Fruit fly (Drosophila melanogaster) whole organism, embryonic: ENCODE data around the gene Cpr78Ca.

Experiments
- Abd-B ChIP-seq: fragments of 200-800 bp; sonication (Bioruptor generic); optimal IDR thresholded peaks from 2 replicates; lab custom pipeline; 2018; ENCODE audit warnings: missing biosample characterization, mild to moderate bottlenecking, missing genetic modification characterization, moderate library complexity
- CG11085 ChIP-seq: fragments of 200-800 bp; sonication (Bioruptor generic); IDR thresholded peaks from 2 replicates; pipeline ENCODE4 v1.3.6; 2022; ENCODE audit warnings: missing biosample characterization, missing genetic modification characterization
- CG11456 ChIP-seq: fragments of 200-800 bp; sonication (Bioruptor generic); IDR thresholded peaks from 3 replicates; pipeline ENCODE4 v1.3.6; 2022; ENCODE audit warnings: missing biosample characterization, missing genetic modification characterization
- CG14710 ChIP-seq: fragments of 200-800 bp; sonication (Bioruptor generic); optimal IDR thresholded peaks from 3 replicates; lab custom pipeline; 2019; ENCODE audit warnings: missing biosample characterization, mild to moderate bottlenecking, missing genetic modification characterization, moderate library complexity
- CG15601 ChIP-seq: fragments of 200-800 bp; sonication (Bioruptor generic); optimal IDR thresholded peaks from 3 replicates; lab custom pipeline; 2019; ENCODE audit warnings: missing biosample characterization, mild to moderate bottlenecking, missing genetic modification characterization, moderate library complexity
- CG16779 ChIP-seq: fragments of 200-800 bp; sonication (Bioruptor generic); IDR thresholded peaks from 2 replicates; pipeline ENCODE4 v1.3.6; 2022; ENCODE audit warnings: missing biosample characterization, missing genetic modification characterization
- CG16815 ChIP-seq: fragments of 200-800 bp; sonication (Bioruptor generic); optimal IDR thresholded peaks from 3 replicates; lab custom pipeline; 2017; ENCODE audit warnings: missing biosample characterization, mild to moderate bottlenecking, missing genetic modification characterization
- CG16863 ChIP-seq: fragments of 200-800 bp; sonication (Bioruptor generic); optimal IDR thresholded peaks from 3 replicates; lab custom pipeline; 2016; ENCODE audit warnings: missing biosample characterization, missing genetic modification characterization
- CG17186 ChIP-seq: fragments of 200-800 bp; sonication (Bioruptor generic); optimal IDR thresholded peaks from 3 replicates; lab custom pipeline; 2017; ENCODE audit warnings: missing biosample characterization, missing genetic modification reagents, missing genetic modification characterization
- CG17568 ChIP-seq: fragments of 200-800 bp; sonication (Bioruptor generic); optimal IDR thresholded peaks from 2 replicates; lab custom pipeline; 2018; ENCODE audit warnings: missing biosample characterization, mild to moderate bottlenecking, missing genetic modification characterization, moderate library complexity
- CG18619 ChIP-seq: fragments of 200-800 bp; sonication (Bioruptor generic); optimal IDR thresholded peaks from 3 replicates; lab custom pipeline; 2017; ENCODE audit warnings: missing biosample characterization, mild to moderate bottlenecking, missing genetic modification characterization
- CG3407 ChIP-seq: fragments of 200-800 bp; sonication (Bioruptor generic); optimal IDR thresholded peaks from 2 replicates; lab custom pipeline; 2018; ENCODE audit warnings: missing biosample characterization, mild to moderate bottlenecking, missing genetic modification characterization
- CG7271 ChIP-seq: fragments of 200-800 bp; sonication (Bioruptor generic); optimal IDR thresholded peaks from 2 replicates; lab custom pipeline; 2018; ENCODE audit warnings: missing biosample characterization, mild to moderate bottlenecking, missing genetic modification characterization, moderate library complexity
- CG8388 ChIP-seq: fragments of 200-800 bp; sonication (Bioruptor generic); optimal IDR thresholded peaks from 2 replicates; lab custom pipeline; 2019; ENCODE audit warnings: missing biosample characterization, mild to moderate bottlenecking, missing genetic modification characterization, moderate library complexity
- Deaf1 ChIP-seq: fragments of 200-800 bp; optimal IDR thresholded peaks from 3 replicates; lab custom pipeline; 2019; ENCODE audit warnings: missing biosample characterization, mild to moderate bottlenecking, missing genetic modification characterization, moderate library complexity
- Dfd ChIP-seq, 2 experiments: fragments of >200 bp; optimal IDR thresholded peaks; 2 replicates each; lab custom pipeline; 2017; ENCODE audit warnings: missing biosample characterization in 2 of 2, missing genetic modification characterization in 2 of 2
- Dip3 ChIP-seq: fragments of 200-800 bp; sonication (Bioruptor generic); optimal IDR thresholded peaks from 3 replicates; lab custom pipeline; 2016; ENCODE audit warnings: missing biosample characterization, missing genetic modification characterization
- Doc3 ChIP-seq: fragments of 200-800 bp; sonication (Bioruptor generic); IDR thresholded peaks from 3 replicates; pipeline ENCODE4 v1.3.6; 2022; ENCODE audit warnings: missing biosample characterization, missing genetic modification characterization; ENCODE audit not compliant: partially characterized antibody
- Ets65A ChIP-seq: fragments of 200-800 bp; sonication (Bioruptor generic); peaks from one replicate; lab custom pipeline; 2016; ENCODE audit warnings: missing biosample characterization, missing genetic modification characterization
- GATAe ChIP-seq: fragments of 200-800 bp; sonication (Bioruptor generic); conservative IDR thresholded peaks from 2 replicates; pipeline ENCODE4 v1.3.6; 2022; ENCODE audit warnings: missing biosample characterization, missing genetic modification characterization
- Hey ChIP-seq: fragments of 200-800 bp; sonication (Bioruptor generic); optimal IDR thresholded peaks from 3 replicates; lab custom pipeline; 2018; ENCODE audit warnings: missing biosample characterization, mild to moderate bottlenecking, missing genetic modification characterization
- Pdp1 ChIP-seq, 2 experiments: fragments of 200-800 bp; sonication (Bioruptor generic); optimal IDR thresholded peaks; 3 replicates each; lab custom pipeline; 2016; ENCODE audit warnings: missing biosample characterization in 2 of 2, missing genetic modification characterization in 2 of 2, mild to moderate bottlenecking in 1 of 2, moderate library complexity in 1 of 2
- Rfx ChIP-seq: fragments of 200-800 bp; sonication (Bioruptor generic); IDR thresholded peaks from 2 replicates; pipeline ENCODE4 v1.3.6; 2022; ENCODE audit warnings: missing biosample characterization, missing genetic modification characterization
- amos ChIP-seq: fragments of 200-800 bp; sonication (Bioruptor generic); IDR thresholded peaks from 2 replicates; pipeline ENCODE4 v1.3.6; 2022; ENCODE audit warnings: missing biosample characterization, missing genetic modification characterization; ENCODE audit not compliant: partially characterized antibody
- ara ChIP-seq: fragments of 200-800 bp; sonication (Bioruptor generic); IDR thresholded peaks from 2 replicates; pipeline ENCODE4 v1.3.6; 2022; ENCODE audit warnings: missing biosample characterization, missing genetic modification characterization
- ash1 ChIP-seq: fragments of 200-800 bp; sonication (Bioruptor generic); optimal IDR thresholded peaks from 2 replicates; lab custom pipeline; 2018; ENCODE audit warnings: missing biosample characterization, mild to moderate bottlenecking, missing genetic modification characterization
- bowl ChIP-seq: fragments of 200-800 bp; sonication (Bioruptor generic); IDR thresholded peaks from 2 replicates; pipeline ENCODE4 v1.3.6; 2022; ENCODE audit warnings: missing biosample characterization, missing genetic modification characterization
- croc ChIP-seq: fragments of 200-800 bp; sonication (Bioruptor generic); conservative IDR thresholded peaks from 3 replicates; pipeline ENCODE4 v1.3.6; 2022; ENCODE audit warnings: missing biosample characterization, missing genetic modification characterization
- ems ChIP-seq: fragments of 200-800 bp; sonication (Bioruptor generic); optimal IDR thresholded peaks from 3 replicates; lab custom pipeline; 2016; ENCODE audit warnings: missing biosample characterization, missing genetic modification characterization
- exex ChIP-seq: fragments of 200-800 bp; sonication (Bioruptor generic); optimal IDR thresholded peaks from 4 replicates; lab custom pipeline; 2018; ENCODE audit warnings: missing biosample characterization, mild to moderate bottlenecking, missing genetic modification characterization, moderate library complexity
- gcm2 ChIP-seq: fragments of 200-800 bp; sonication (Bioruptor generic); optimal IDR thresholded peaks from 2 replicates; lab custom pipeline; 2016; ENCODE audit warnings: missing biosample characterization, missing genetic modification characterization
- grn ChIP-seq: fragments of 200-800 bp; sonication (Bioruptor generic); optimal IDR thresholded peaks from 3 replicates; lab custom pipeline; 2017; ENCODE audit warnings: missing biosample characterization, missing genetic modification characterization
- her ChIP-seq: fragments of 200-800 bp; sonication (Bioruptor generic); optimal IDR thresholded peaks from 2 replicates; lab custom pipeline; 2016; ENCODE audit warnings: missing biosample characterization, missing genetic modification characterization
- lbe ChIP-seq: fragments of 200-800 bp; sonication (Bioruptor generic); optimal IDR thresholded peaks from 2 replicates; lab custom pipeline; 2016; ENCODE audit warnings: missing biosample characterization, mild to moderate bottlenecking, missing genetic modification characterization
- mam ChIP-seq: fragments of 200-800 bp; sonication (Bioruptor generic); optimal IDR thresholded peaks from 3 replicates; lab custom pipeline; 2016; ENCODE audit warnings: missing biosample characterization, missing genetic modification characterization
- mirr ChIP-seq: fragments of 200-800 bp; sonication (Bioruptor generic); optimal IDR thresholded peaks from 3 replicates; lab custom pipeline; 2018; ENCODE audit warnings: missing biosample characterization, mild to moderate bottlenecking, missing genetic modification characterization
- pan ChIP-seq, 4 experiments: fragments of >200 bp in 3 of 4; fragments of 200-800 bp in 1 of 4; sonication (Bioruptor generic) in 1 of 4; optimal IDR thresholded peaks in 3 of 4; IDR thresholded peaks in 1 of 4; 2 replicates each; pipeline versions ENCODE4 v1.3.6 to Lab custom; 2017 to 2022; ENCODE audit warnings: missing biosample characterization in 2 of 4, missing genetic modification characterization in 2 of 4, mixed read lengths in 1 of 4
- pros ChIP-seq: fragments of 200-800 bp; sonication (Bioruptor generic); optimal IDR thresholded peaks from 3 replicates; lab custom pipeline; 2019; ENCODE audit warnings: missing biosample characterization, mild to moderate bottlenecking, missing genetic modification characterization, moderate library complexity
- sd ChIP-seq: fragments of 200-800 bp; sonication (Bioruptor generic); optimal IDR thresholded peaks from 3 replicates; lab custom pipeline; 2018; ENCODE audit warnings: missing biosample characterization, mild to moderate bottlenecking, missing genetic modification characterization, moderate library complexity
- slbo ChIP-seq: fragments of 200-800 bp; sonication (Bioruptor generic); IDR thresholded peaks from 2 replicates; pipeline ENCODE4 v1.3.6; 2022; ENCODE audit warnings: missing biosample characterization, missing genetic modification characterization
- sug ChIP-seq: fragments of 200-800 bp; optimal IDR thresholded peaks from 2 replicates; lab custom pipeline; 2019; ENCODE audit warnings: missing biosample characterization, mild to moderate bottlenecking, missing genetic modification characterization, moderate library complexity
- tio ChIP-seq: fragments of 200-800 bp; sonication (Bioruptor generic); optimal IDR thresholded peaks from 2 replicates; lab custom pipeline; 2017; ENCODE audit warnings: missing biosample characterization, missing genetic modification characterization, inconsistent platforms
- zen ChIP-seq: fragments of 200-800 bp; sonication (Bioruptor generic); optimal IDR thresholded peaks from 3 replicates; lab custom pipeline; 2018; ENCODE audit warnings: missing biosample characterization, mild to moderate bottlenecking, missing genetic modification characterization, moderate library complexity
- zen2 ChIP-seq: fragments of 200-800 bp; sonication (Bioruptor generic); IDR thresholded peaks from 3 replicates; pipeline ENCODE4 v1.3.6; 2022; ENCODE audit warnings: missing biosample characterization, missing genetic modification characterization; ENCODE audit not compliant: partially characterized antibody

Cpr78Ca gene

dm6 chr3L:21284720-21285638 is 7.6 kb downstream of the Cpr78Ca start (continued):
- TF ChIP-seq mam (GFP tag; lab: Kevin White, UChicago) = no peak
- 0 out of 2 replicates have a peak, but pooled peaks have one; percentile 26 for TF ChIP-seq slbo (GFP tag; lab: Robert Waterston, UW)
- no peak for TF ChIP-seq CG7271
- TF ChIP-seq GATAe = peak; percentile 85
- no peak for TF ChIP-seq CG14710 (tag; lab: Kevin White, UChicago)
- TF ChIP-seq CG11456 (GFP tag; lab: Robert Waterston, UW) = 0 out of 3 replicates have a peak, but pooled peaks have one; percentile 17
- TF ChIP-seq grn = peak; percentile 75
- TF ChIP-seq ara (GFP tag; lab: Robert Waterston, UW) = 0 out of 2 replicates have a peak, but pooled peaks have one; percentile 31
- TF ChIP-seq pan (optimal IDR thresholded peaks at IDR 0.05; lab: Kevin White, UChicago) = no peak
- TF ChIP-seq pan (GFP tag; optimal IDR thresholded peaks at IDR 0.05 in 1 of 2, IDR thresholded peaks at IDR 0.05 in 1 of 2) = no peak
- TF ChIP-seq amos (GFP tag; lab: Robert Waterston, UW) = peak; percentile 20; the same call in 1 of the 2 replicates
- no peak for TF ChIP-seq bowl (GFP tag; lab: Robert Waterston, UW)
- peak; percentile 73 for TF ChIP-seq Deaf1 (tag; lab: Kevin White, UChicago)
- no peak for TF ChIP-seq Doc3 (GFP tag; lab: Robert Waterston, UW)
- TF ChIP-seq ems (GFP tag; lab: Kevin White, UChicago) = no peak
- TF ChIP-seq lbe (GFP tag; lab: Kevin White, UChicago) = no peak
- no peak for TF ChIP-seq CG18619 (GFP tag; lab: Kevin White, UChicago)
- TF ChIP-seq Rfx = 0 out of 2 replicates have a peak, but pooled peaks have one; percentile 34
- TF ChIP-seq CG8388 (GFP tag; lab: Kevin White, UChicago) = peak; percentile 98
- TF ChIP-seq CG15601 (tag; lab: Kevin White, UChicago) = no peak
- TF ChIP-seq mirr (GFP tag; lab: Kevin White, UChicago) = peak; percentile 96

- TF ChIP-seq tio (GFP tag; lab: Kevin White, UChicago) = no peak
- no peak for TF ChIP-seq CG16815 (GFP tag; lab: Kevin White, UChicago)
- TF ChIP-seq exex (tag; lab: Kevin White, UChicago) = peak; percentile 33
- TF ChIP-seq Pdp1 (GFP tag; optimal IDR thresholded peaks at IDR 0.05; lab: Kevin White, UChicago) = peak in 1 of 2 experiments; percentile 95
- TF ChIP-seq CG17568 (GFP tag; lab: Kevin White, UChicago) = no peak
- no peak for TF ChIP-seq CG11085 (GFP tag; lab: Robert Waterston, UW)
- no peak for TF ChIP-seq Hey
- TF ChIP-seq CG17186 (GFP tag; lab: Kevin White, UChicago) = no peak
- peak; percentile 10 for TF ChIP-seq zen
- no peak for TF ChIP-seq her (GFP tag; lab: Kevin White, UChicago)
- TF ChIP-seq Dip3 (GFP tag; lab: Kevin White, UChicago) = no peak
- TF ChIP-seq Ets65A (GFP tag; lab: Kevin White, UChicago) = peak; percentile 38
- no peak for TF ChIP-seq ash1 (GFP tag; lab: Kevin White, UChicago)
- TF ChIP-seq Abd-B (GFP tag; lab: Kevin White, UChicago) = no peak
Measured at dm6 chr3L:21283795-21284194, 8.8 kb downstream of the Cpr78Ca start.

- peak; percentile 72 for TF ChIP-seq sug (tag; lab: Kevin White, UChicago)
- no peak for TF ChIP-seq CG16863 (GFP tag; lab: Kevin White, UChicago)
- no peak for TF ChIP-seq Dfd (GFP tag; optimal IDR thresholded peaks at IDR 0.05; lab: Kevin White, UChicago)
- no peak for TF ChIP-seq croc (GFP tag; lab: Robert Waterston, UW)
- TF ChIP-seq gcm2 = no peak
- no peak for TF ChIP-seq CG3407
- TF ChIP-seq sd (tag; lab: Kevin White, UChicago) = peak; percentile 55
- TF ChIP-seq slbo (GFP tag; lab: Robert Waterston, UW) = 0 out of 2 replicates have a peak, but pooled peaks have one; percentile 5
- TF ChIP-seq zen2 (GFP tag; lab: Robert Waterston, UW) = no peak
- TF ChIP-seq mirr (GFP tag; lab: Kevin White, UChicago) = peak; percentile 74
- no peak for TF ChIP-seq pros
- TF ChIP-seq CG16779 (GFP tag; lab: Robert Waterston, UW) = no peak
- TF ChIP-seq exex (tag; lab: Kevin White, UChicago) = peak; percentile 93
- TF ChIP-seq, all 482 proteins: peak for 5
Measured at dm6 chr3L:21282741-21283140, 9.9 kb downstream of the Cpr78Ca start.
